Worm (Caenorhabditis elegans) whole organism, L4 larva: Measurements from ENCODE around the gene pks-1.

Source experiments
- T26A8.4 ChIP-seq: fragments of 200-800 bp; sonication (Bioruptor generic); IDR thresholded peaks from 2 replicates; pipeline ENCODE4 v1.3.6; 2022; ENCODE audit warnings: missing genetic modification characterization, missing compliant biosample characterization
- ZK337.2 ChIP-seq: fragments of 200-800 bp; sonication (Bioruptor generic); IDR thresholded peaks from 2 replicates; pipeline ENCODE4 v1.3.6; 2022; ENCODE audit warnings: missing genetic modification reagents, missing genetic modification characterization, missing compliant biosample characterization
- aha-1 ChIP-seq: fragments of 150-350 bp; peaks from one replicate; lab custom pipeline; 2014; ENCODE audit warnings: missing biosample characterization, missing genetic modification characterization
- arid-1 ChIP-seq: fragments of 200-800 bp; sonication (Bioruptor generic); conservative IDR thresholded peaks from 2 replicates; pipeline ENCODE4 v1.3.6; 2022; ENCODE audit warnings: missing genetic modification reagents, missing genetic modification characterization, missing compliant biosample characterization
- attf-4 ChIP-seq: sonication (generic microtip); optimal IDR thresholded peaks from 3 replicates; lab custom pipeline; 2017; ENCODE audit warnings: missing biosample characterization, missing genetic modification characterization
- ceh-28 ChIP-seq: fragments of 150-350 bp; optimal IDR thresholded peaks from 2 replicates; lab custom pipeline; 2014; ENCODE audit warnings: missing biosample characterization, missing genetic modification reagents, missing genetic modification characterization
- ceh-44 ChIP-seq: fragments of 200-800 bp; sonication (Bioruptor generic); IDR thresholded peaks from 2 replicates; pipeline ENCODE4 v1.3.6; 2022; ENCODE audit warnings: missing genetic modification reagents, missing genetic modification characterization, missing compliant biosample characterization
- ces-1 ChIP-seq: fragments of 150-350 bp; sonication (generic microtip); optimal IDR thresholded peaks from 4 replicates; lab custom pipeline; 2014; ENCODE audit warnings: missing biosample characterization, missing genetic modification reagents, missing genetic modification characterization
- daf-12 ChIP-seq: fragments of 150-350 bp; optimal IDR thresholded peaks from 2 replicates; lab custom pipeline; 2014; ENCODE audit warnings: missing biosample characterization, missing genetic modification reagents, missing genetic modification characterization
- daf-16 ChIP-seq, 3 experiments: sonication (generic microtip); optimal IDR thresholded peaks; 2 replicates each; lab custom pipeline; 2016 to 2017; ENCODE audit warnings: missing genetic modification characterization in 3 of 3, missing genetic modification reagents in 3 of 3, mild to moderate bottlenecking in 2 of 3, missing compliant biosample characterization in 2 of 3, missing biosample characterization in 1 of 3, moderate library complexity in 1 of 3
- daf-8 ChIP-seq: fragments of 200-800 bp; sonication (Bioruptor generic); IDR thresholded peaks from 2 replicates; pipeline ENCODE4 v1.3.6; 2022; ENCODE audit warnings: missing genetic modification characterization, missing compliant biosample characterization
- dmd-6 ChIP-seq: fragments of 200-800 bp; sonication (Bioruptor generic); IDR thresholded peaks from 2 replicates; pipeline ENCODE4 v1.3.6; 2022; ENCODE audit warnings: missing genetic modification reagents, missing genetic modification characterization, missing compliant biosample characterization
- dmd-8 ChIP-seq: fragments of 200-800 bp; sonication (Bioruptor generic); IDR thresholded peaks from 2 replicates; pipeline ENCODE4 v1.3.6; 2022; ENCODE audit warnings: missing genetic modification characterization, missing compliant biosample characterization
- dve-1 ChIP-seq: sonication (generic microtip); optimal IDR thresholded peaks from 2 replicates; lab custom pipeline; 2017; ENCODE audit warnings: antibody characterized with exemption, mild to moderate bottlenecking, missing genetic modification characterization, missing compliant biosample characterization; ENCODE audit not compliant: insufficient read depth
- hlh-11 ChIP-seq: fragments of 200-800 bp; sonication (Bioruptor generic); optimal IDR thresholded peaks from 2 replicates; lab custom pipeline; 2018; ENCODE audit warnings: mild to moderate bottlenecking, missing genetic modification characterization, missing compliant biosample characterization
- hlh-30 ChIP-seq: sonication (generic microtip); optimal IDR thresholded peaks from 2 replicates; lab custom pipeline; 2017; ENCODE audit warnings: antibody characterized with exemption, mild to moderate bottlenecking, missing genetic modification characterization, missing compliant biosample characterization; ENCODE audit not compliant: insufficient read depth
- jun-1 ChIP-seq: fragments of 150-350 bp; optimal IDR thresholded peaks from 2 replicates; lab custom pipeline; 2014; ENCODE audit warnings: missing biosample characterization, missing genetic modification reagents, missing genetic modification characterization
- lin-13 ChIP-seq: fragments of 150-350 bp; optimal IDR thresholded peaks from 2 replicates; lab custom pipeline; 2014; ENCODE audit warnings: missing biosample characterization, missing genetic modification reagents, missing genetic modification characterization
- lin-15B ChIP-seq: fragments of 150-350 bp; sonication (generic microtip); optimal IDR thresholded peaks from 3 replicates; lab custom pipeline; 2014; ENCODE audit warnings: missing biosample characterization, missing genetic modification characterization
- lin-38 ChIP-seq: fragments of 200-800 bp; sonication (Bioruptor generic); IDR thresholded peaks from 2 replicates; pipeline ENCODE4 v1.3.6; 2022; ENCODE audit warnings: missing genetic modification reagents, missing genetic modification characterization, missing compliant biosample characterization
- lin-39 ChIP-seq: fragments of 150-350 bp; optimal IDR thresholded peaks from 2 replicates; lab custom pipeline; 2014; ENCODE audit warnings: missing biosample characterization, missing genetic modification reagents, missing genetic modification characterization
- lsy-2 ChIP-seq, 2 experiments: fragments of 150-350 bp in 1 of 2; sonication (generic microtip) in 1 of 2; optimal IDR thresholded peaks; 2 replicates each; lab custom pipeline; 2014 to 2017; ENCODE audit warnings: missing biosample characterization in 2 of 2, missing genetic modification characterization in 2 of 2
- mep-1 ChIP-seq: fragments of 150-350 bp; sonication (generic microtip); optimal IDR thresholded peaks from 3 replicates; lab custom pipeline; 2014; ENCODE audit warnings: missing biosample characterization, missing genetic modification characterization
- mes-2 ChIP-seq: sonication (generic microtip); optimal IDR thresholded peaks from 2 replicates; lab custom pipeline; 2016; ENCODE audit warnings: missing genotype, mild to moderate bottlenecking, missing genetic modification characterization, missing compliant biosample characterization; ENCODE audit not compliant: poor library complexity, severe bottlenecking
- mxl-2 ChIP-seq: fragments of 200-800 bp; sonication (Bioruptor generic); conservative IDR thresholded peaks from 2 replicates; pipeline ENCODE4 v1.3.6; 2022; ENCODE audit warnings: missing genetic modification reagents, missing genetic modification characterization, missing compliant biosample characterization
- mxl-3 ChIP-seq: fragments of 200-800 bp; sonication (Bioruptor generic); optimal IDR thresholded peaks from 2 replicates; lab custom pipeline; 2018; ENCODE audit warnings: mild to moderate bottlenecking, missing genetic modification characterization, missing compliant biosample characterization
- nhr-25 ChIP-seq: sonication (generic microtip); optimal IDR thresholded peaks from 2 replicates; lab custom pipeline; 2017; ENCODE audit warnings: missing genetic modification characterization, mild to moderate bottlenecking, missing compliant biosample characterization, antibody characterized with exemption, moderate library complexity, borderline replicate concordance; ENCODE audit not compliant: insufficient read depth
- nhr-28 ChIP-seq: fragments of 150-350 bp; optimal IDR thresholded peaks from 2 replicates; lab custom pipeline; 2014; ENCODE audit warnings: missing biosample characterization, missing genetic modification characterization
- nhr-6 ChIP-seq: fragments of 150-350 bp; optimal IDR thresholded peaks from 2 replicates; lab custom pipeline; 2014; ENCODE audit warnings: missing biosample characterization, missing genetic modification characterization
- pqm-1 ChIP-seq: sonication (generic microtip); optimal IDR thresholded peaks from 2 replicates; lab custom pipeline; 2017; ENCODE audit warnings: missing biosample characterization, missing genetic modification characterization
- rbr-2 ChIP-seq: sonication (generic microtip); optimal IDR thresholded peaks from 2 replicates; lab custom pipeline; 2016; ENCODE audit warnings: missing genotype, missing genetic modification characterization, missing compliant biosample characterization
- saeg-2 ChIP-seq: fragments of 200-800 bp; sonication (Bioruptor generic); IDR thresholded peaks from 2 replicates; pipeline ENCODE4 v1.3.6; 2022; ENCODE audit warnings: missing genetic modification reagents, missing genetic modification characterization, missing compliant biosample characterization
- skn-1 ChIP-seq: fragments of 150-350 bp; optimal IDR thresholded peaks from 2 replicates; lab custom pipeline; 2014; ENCODE audit warnings: missing biosample characterization, missing genetic modification characterization
- spr-1 ChIP-seq: sonication (generic microtip); optimal IDR thresholded peaks from 2 replicates; lab custom pipeline; 2016; ENCODE audit warnings: mild to moderate bottlenecking, missing genetic modification characterization, missing compliant biosample characterization
- tag-97 ChIP-seq: fragments of 200-800 bp; sonication (Bioruptor generic); IDR thresholded peaks from 2 replicates; pipeline ENCODE4 v1.3.6; 2022; ENCODE audit warnings: missing genetic modification characterization, missing compliant biosample characterization
- unc-39 ChIP-seq: sonication (generic microtip); optimal IDR thresholded peaks from 2 replicates; lab custom pipeline; 2017; ENCODE audit warnings: missing biosample characterization, missing genetic modification characterization
- unc-62 ChIP-seq, 3 experiments: fragments of 150-350 bp in 1 of 3; sonication (generic microtip); optimal IDR thresholded peaks in 2 of 3; peaks in 1 of 3; 1 replicate in 1 of 3; 2 replicates in 2 of 3; lab custom pipeline; 2014 to 2017; ENCODE audit warnings: missing biosample characterization in 3 of 3, missing genetic modification characterization in 3 of 3, missing genetic modification reagents in 3 of 3, missing genotype in 1 of 3
- zag-1 ChIP-seq: fragments of 150-350 bp; optimal IDR thresholded peaks from 2 replicates; lab custom pipeline; 2014; ENCODE audit warnings: missing biosample characterization, missing genetic modification characterization

The pks-1 gene

DNA sequence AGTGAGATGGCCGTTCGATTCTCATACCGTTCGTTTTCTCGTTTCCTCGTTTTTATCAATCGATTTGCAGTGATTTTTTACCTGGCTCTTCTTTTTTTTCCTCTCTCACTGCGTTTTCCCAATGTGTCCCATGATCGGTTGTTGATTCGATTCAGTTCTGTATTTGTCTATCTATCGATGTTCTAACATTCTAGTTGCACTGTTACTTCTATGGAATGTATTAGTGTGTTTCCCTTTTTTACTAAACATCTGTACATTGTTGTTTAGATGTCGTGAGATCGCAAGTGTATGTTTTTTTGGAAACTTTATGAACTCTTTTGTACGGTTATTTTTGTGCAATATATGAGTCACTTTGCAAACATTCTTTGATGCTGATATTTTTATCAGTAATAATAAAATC lies 64.0 kb downstream of the pks-1 start:
- TF ChIP-seq ceh-44 (GFP tag; lab: Robert Waterston, UW) (no peak), aha-1 (tag; lab: Kevin White, UChicago) (no peak), nhr-28 (peak; percentile 50), hlh-30 (tag; lab: Kevin White, UChicago) (peak; percentile 15), daf-16 (GFP tag; optimal IDR thresholded peaks at IDR 0.05; lab: Kevin White, UChicago) (no peak), daf-16 (tag; optimal IDR thresholded peaks at IDR 0.05; lab: Kevin White, UChicago) (peak; percentile 53)

DNA sequence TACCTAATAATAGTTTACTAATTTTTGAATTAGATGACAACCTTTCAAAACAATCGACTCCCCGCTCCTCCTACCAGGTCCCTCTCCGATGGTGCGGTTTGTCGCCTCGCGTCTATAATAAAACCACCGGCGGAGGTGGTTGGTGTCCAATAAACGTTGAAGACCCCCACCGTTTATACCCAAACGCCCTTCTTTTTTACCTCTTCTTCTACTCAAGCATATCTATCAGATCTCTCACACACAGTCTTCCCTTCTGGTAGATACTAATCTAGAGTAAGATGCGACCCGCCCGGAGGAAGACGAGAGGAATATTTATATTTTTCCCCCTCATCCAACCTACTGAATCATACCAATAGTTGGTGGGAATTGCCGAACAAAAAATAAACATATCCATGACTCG lies 65.3 kb downstream of the pks-1 start:
- TF ChIP-seq unc-39 (tag; lab: Kevin White, UChicago) = no peak
- TF ChIP-seq skn-1 = no peak
- no peak for TF ChIP-seq attf-4 (tag; lab: Kevin White, UChicago)

DNA sequence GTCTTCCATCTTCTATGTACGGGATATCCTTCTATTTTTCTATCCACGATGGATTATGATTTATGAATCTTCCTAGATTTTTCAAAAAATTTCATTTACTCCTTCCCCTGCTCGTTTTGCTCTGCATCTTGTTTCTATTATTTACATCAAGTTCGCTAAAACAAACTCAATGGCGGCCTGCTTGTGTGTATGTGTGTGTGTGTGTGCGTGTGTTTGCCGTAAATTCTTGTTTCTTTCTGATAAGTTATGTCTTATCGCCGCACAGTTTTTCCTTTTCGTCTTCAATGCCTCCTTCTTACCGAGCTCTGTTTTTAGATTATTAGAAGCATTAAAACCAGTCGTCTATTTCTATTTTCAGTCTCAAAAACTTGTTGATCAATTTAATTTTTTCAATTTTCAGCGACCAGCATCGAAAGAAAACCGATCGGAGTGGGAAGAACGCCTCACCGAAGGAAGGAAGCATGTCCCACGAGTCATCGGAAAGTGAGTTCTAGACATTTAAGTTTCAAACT lies 65.7 kb downstream of the pks-1 start, which contains the start of gene dlg-1:
Gene dlg-1, plus strand, starts transcription at position 401 of the 512 bp plus-strand sequence.
- TF ChIP-seq lin-39 (tag; lab: Kevin White, UChicago) (no peak), dmd-8 (GFP tag; lab: Robert Waterston, UW) (no peak), arid-1 (GFP tag; lab: Robert Waterston, UW) (no peak), daf-16 (GFP tag; optimal IDR thresholded peaks at IDR 0.05; lab: Kevin White, UChicago) (no peak), daf-16 (tag; optimal IDR thresholded peaks at IDR 0.05; lab: Kevin White, UChicago) (peak; percentile 73), unc-62 (GFP tag; optimal IDR thresholded peaks at IDR 0.05 in 1 of 2; lab: Kevin White, UChicago) (peak in 1 of 2 experiments; percentile 97), unc-62 (tag; optimal IDR thresholded peaks at IDR 0.05; lab: Kevin White, UChicago) (no peak), nhr-28 (peak; percentile 14), saeg-2 (GFP tag; lab: Robert Waterston, UW) (no peak), T26A8.4 (GFP tag; lab: Robert Waterston, UW) (no peak), unc-39 (tag; lab: Kevin White, UChicago) (no peak), daf-8 (no peak), lin-13 (GFP tag; lab: Kevin White, UChicago) (no peak), ces-1 (no peak), spr-1 (tag; lab: Kevin White, UChicago) (no peak), mxl-3 (no peak), lin-15B (tag; lab: Kevin White, UChicago) (no peak), tag-97 (GFP tag; lab: Robert Waterston, UW) (no peak), ceh-28 (no peak), pqm-1 (tag; lab: Kevin White, UChicago) (peak; percentile 5), daf-12 (tag; lab: Kevin White, UChicago) (no peak), ZK337.2 (GFP tag; lab: Robert Waterston, UW) (no peak)

DNA sequence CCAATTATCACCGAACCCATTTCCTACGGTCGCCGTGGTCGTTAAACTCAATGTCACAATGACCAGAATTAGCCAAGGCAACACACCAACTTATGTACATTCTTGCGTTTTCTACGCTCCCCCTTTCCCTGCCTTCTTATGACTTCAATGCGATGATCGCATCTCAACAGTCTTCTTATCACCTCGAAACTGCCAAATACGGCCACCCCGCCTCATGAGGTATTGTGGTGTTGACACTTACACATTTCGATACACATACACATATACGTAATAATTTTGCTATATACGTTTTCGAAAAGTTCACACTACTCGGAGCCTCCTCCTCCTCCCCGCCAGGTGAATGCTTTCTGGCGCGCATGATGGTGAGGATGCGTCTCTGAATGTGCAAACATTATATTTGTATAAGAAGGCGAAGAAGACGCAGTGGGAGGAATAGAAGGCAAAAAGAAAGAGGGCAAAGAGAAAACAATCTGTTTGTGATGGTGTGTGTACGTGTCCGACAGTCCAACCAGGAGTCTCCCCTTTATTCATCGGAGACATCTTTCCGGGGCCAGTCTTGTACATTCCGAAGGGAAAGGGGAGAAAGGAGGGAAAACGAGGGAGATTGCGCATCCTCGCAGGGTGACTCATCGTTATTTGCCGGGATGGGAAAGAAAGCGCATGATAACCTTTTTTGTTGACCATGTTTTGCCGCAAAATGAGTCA lies 66.4 kb downstream of the pks-1 start:
- TF ChIP-seq daf-16 (GFP tag; optimal IDR thresholded peaks at IDR 0.05; lab: Kevin White, UChicago) (no peak), daf-16 (tag; optimal IDR thresholded peaks at IDR 0.05; lab: Kevin White, UChicago) (peak; percentile 80), zag-1 (tag; lab: Kevin White, UChicago) (no peak), pqm-1 (tag; lab: Kevin White, UChicago) (peak; percentile 60), nhr-28 (peak; percentile 46), rbr-2 (peak; percentile 14), mep-1 (tag; lab: Kevin White, UChicago) (peak; percentile 33), dve-1 (tag; lab: Kevin White, UChicago) (peak; percentile 45), mxl-2 (no peak), jun-1 (tag; lab: Kevin White, UChicago) (peak; percentile 10), lin-38 (no peak), lsy-2 (tag; optimal IDR thresholded peaks at IDR 0.05; lab: Kevin White, UChicago) (peak in 1 of 2 experiments; percentile 4), mes-2 (tag; lab: Kevin White, UChicago) (peak; percentile 35), unc-62 (GFP tag; optimal IDR thresholded peaks at IDR 0.05 in 1 of 2; lab: Kevin White, UChicago) (no peak), unc-62 (tag; optimal IDR thresholded peaks at IDR 0.05; lab: Kevin White, UChicago) (no peak), dmd-6 (GFP tag; lab: Robert Waterston, UW) (peak; percentile 58; the same call in 1 of the 2 replicates), hlh-11 (tag; lab: Kevin White, UChicago) (peak; percentile 49), aha-1 (tag; lab: Kevin White, UChicago) (peak; percentile 92), nhr-25 (tag; lab: Kevin White, UChicago) (no peak), hlh-30 (tag; lab: Kevin White, UChicago) (peak; percentile 34), nhr-6 (tag; lab: Kevin White, UChicago) (peak; percentile 53)
